Fruit fly (Drosophila melanogaster) whole organism: ENCODE results near the gene GstD7.

ENCODE experiments used
- CG8478 ChIP-seq: fragments of >200 bp; optimal IDR thresholded peaks from 2 replicates; lab custom pipeline; 2018; ENCODE audit warnings: inconsistent platforms
- Dll ChIP-seq: fragments of >200 bp; optimal IDR thresholded peaks from 2 replicates; lab custom pipeline; 2017
- EcR ChIP-seq, 2 experiments: fragments of >200 bp; optimal IDR thresholded peaks; 2 replicates each; lab custom pipeline; 2017; ENCODE audit warnings: missing biosample characterization in 2 of 2, missing genetic modification characterization in 2 of 2, missing genetic modification reagents in 2 of 2
- pan ChIP-seq: fragments of >200 bp; optimal IDR thresholded peaks from 2 replicates; lab custom pipeline; 2017
- psq ChIP-seq: fragments of >200 bp; optimal IDR thresholded peaks from 2 replicates; lab custom pipeline; 2017
- usp ChIP-seq: fragments of >200 bp; optimal IDR thresholded peaks from 2 replicates; lab custom pipeline; 2017; ENCODE audit warnings: missing biosample characterization, missing genetic modification characterization, mixed read lengths

Gene GstD7

DNA sequence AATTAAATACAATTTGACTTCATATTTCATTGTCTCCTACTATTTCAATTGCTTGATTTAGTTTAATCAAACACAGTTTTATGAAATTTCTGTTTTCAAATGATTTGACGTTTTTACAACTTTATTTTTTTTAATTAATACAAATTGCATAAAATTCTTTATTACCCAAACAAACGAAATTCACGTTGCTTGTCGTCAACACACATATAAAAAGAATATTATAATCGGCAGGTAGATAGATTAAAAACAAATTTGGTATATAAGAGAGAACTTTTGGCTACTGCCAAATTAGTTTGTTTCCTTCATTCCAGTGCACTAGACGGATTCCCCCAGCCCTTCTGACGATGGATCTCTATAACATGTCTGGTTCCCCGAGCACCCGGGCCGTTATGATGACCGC is 1.5 kb upstream of the GstD7 start, which contains the start of gene GstD6:
GstD6 (plus strand) TSS at position 301 of the 400 bp plus-strand sequence.
- TF ChIP-seq usp (GFP tag; lab: Kevin White, UChicago), result no peak
- no peak for TF ChIP-seq CG8478 (lab: Kevin White, UChicago)

DNA sequence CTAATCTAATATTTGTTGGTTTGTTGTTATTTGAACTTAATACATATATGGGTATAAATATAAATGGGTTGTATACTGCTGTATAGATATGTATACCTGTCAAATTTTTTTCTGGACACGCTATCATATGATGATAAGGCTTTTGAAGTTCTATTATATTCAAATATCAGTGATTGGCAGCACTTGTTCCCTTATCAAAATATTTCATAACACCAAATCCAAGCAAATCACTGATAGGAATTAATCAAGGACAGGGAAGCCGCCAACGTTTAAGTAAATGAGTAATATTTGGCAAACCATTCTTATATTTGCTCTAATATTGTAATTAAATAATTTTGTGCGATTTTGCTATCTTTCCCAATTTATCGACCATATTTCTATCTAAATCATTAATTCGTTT is 949 bp downstream of the GstD7 start:
- TF ChIP-seq pan (lab: Kevin White, UChicago), result no peak
- no peak for TF ChIP-seq CG8478 (lab: Kevin White, UChicago)
- no peak for TF ChIP-seq Dll
- TF ChIP-seq EcR (GFP tag; optimal IDR thresholded peaks at IDR 0.05; lab: Kevin White, UChicago), result no peak
- no peak for TF ChIP-seq usp (GFP tag; lab: Kevin White, UChicago)
- TF ChIP-seq psq (lab: Kevin White, UChicago), result no peak

DNA sequence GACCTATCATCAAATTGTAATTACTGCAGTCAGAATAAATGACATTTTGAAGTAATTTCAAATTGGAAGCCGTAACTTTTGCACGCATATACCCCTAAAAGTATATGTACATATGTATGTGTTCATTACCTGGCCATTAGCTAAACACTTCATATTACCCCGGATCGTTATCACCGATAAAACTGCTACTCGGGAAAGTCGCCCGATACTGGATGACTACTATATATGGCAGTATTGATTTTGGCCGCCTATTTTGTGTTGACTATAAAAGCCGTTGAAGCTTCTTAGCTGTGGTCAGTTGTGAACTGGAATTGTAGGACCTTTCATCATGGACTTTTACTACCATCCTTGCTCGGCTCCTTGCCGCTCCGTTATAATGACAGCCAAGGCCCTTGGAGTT is 1.4 kb downstream of the GstD7 start, which contains the start of gene GstD8:
GstD8 (plus strand) TSS at position 301 of the 400 bp plus-strand sequence.
- TF ChIP-seq Dll, result no peak
- no peak for TF ChIP-seq CG8478 (lab: Kevin White, UChicago)
- TF ChIP-seq psq (lab: Kevin White, UChicago), result no peak
- no peak for TF ChIP-seq EcR (GFP tag; optimal IDR thresholded peaks at IDR 0.05; lab: Kevin White, UChicago)
- TF ChIP-seq usp (GFP tag; lab: Kevin White, UChicago), result no peak
- no peak for TF ChIP-seq pan (lab: Kevin White, UChicago)

DNA sequence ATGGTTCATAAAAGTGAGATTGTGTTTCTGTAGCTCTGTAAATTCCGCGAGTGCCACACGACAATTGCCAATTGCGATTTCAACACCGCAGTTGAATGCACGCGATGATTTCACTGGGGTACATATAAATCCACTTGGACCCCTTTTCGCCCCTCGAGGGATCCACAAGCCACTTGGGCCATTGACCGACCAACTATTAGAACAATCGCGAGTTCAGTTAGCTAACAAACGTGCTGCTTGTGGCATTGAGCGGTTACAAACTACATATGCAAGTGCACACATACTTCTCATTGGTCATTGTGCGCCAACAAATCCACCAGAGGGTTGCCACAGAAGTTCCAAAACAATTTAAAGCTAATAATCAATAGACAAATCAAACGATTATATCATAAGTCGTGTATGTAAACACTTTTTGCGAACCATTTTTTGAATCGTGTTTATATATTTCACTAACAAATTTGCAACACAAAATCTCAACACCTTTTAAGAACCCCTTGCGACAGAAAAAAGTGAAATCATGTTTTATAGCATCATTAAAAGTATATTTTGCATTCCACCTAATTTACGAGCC is 2.9 kb downstream of the GstD7 start:
- TF ChIP-seq psq (lab: Kevin White, UChicago), result no peak
- TF ChIP-seq EcR (GFP tag; optimal IDR thresholded peaks at IDR 0.05; lab: Kevin White, UChicago), result peak in 1 of 2 experiments; percentile 95

DNA sequence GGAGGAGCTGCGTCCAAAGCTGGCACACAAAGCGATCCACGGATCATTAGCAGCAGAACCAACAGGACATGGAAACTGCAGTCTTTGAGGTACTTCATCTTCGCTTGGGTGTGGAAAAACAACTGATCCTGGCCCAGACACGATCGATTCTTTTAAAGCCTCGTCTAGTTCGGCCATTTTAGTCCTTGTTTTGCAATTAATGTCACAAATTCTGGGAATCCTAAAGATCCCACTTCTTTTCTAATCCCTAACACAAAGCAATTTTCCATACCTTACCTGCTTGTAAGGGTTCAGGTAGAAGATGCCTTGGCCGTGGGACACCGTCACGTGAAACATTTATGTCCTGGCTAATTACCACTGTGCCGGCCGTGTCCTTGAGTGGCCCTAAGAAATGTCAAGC is 4.3 kb downstream of the GstD7 start, which contains the start of gene CG10035:
CG10035 (minus strand) TSS at position 129 of the 400 bp plus-strand sequence.
- TF ChIP-seq CG8478 (lab: Kevin White, UChicago) (no peak), psq (lab: Kevin White, UChicago) (no peak), pan (lab: Kevin White, UChicago) (no peak), Dll (no peak), usp (GFP tag; lab: Kevin White, UChicago) (no peak), EcR (GFP tag; optimal IDR thresholded peaks at IDR 0.05; lab: Kevin White, UChicago) (no peak)

DNA sequence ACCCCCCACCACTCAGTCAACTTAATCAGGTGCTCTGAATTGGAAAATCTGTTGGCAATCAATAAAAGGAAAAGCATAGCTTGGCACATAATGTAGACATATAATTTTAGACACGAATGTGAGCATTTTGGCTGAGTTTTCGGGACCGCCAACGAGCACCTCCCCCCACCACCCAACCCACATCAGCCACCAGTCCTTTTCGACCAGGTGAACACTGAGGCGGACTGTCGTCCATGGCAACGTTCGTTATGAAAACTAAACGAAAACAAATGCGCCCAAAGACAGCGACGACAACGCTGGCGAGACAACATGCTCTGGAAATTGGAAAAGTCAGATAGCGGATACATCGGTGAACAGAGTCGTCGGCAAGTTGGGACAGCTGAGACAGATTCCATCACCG is 4.7 kb downstream of the GstD7 start, which contains the start of gene GstD11:
GstD11 (plus strand) TSS at position 301 of the 400 bp plus-strand sequence.
- TF ChIP-seq CG8478 (lab: Kevin White, UChicago), result no peak
- TF ChIP-seq Dll, result no peak
- no peak for TF ChIP-seq pan (lab: Kevin White, UChicago)
- TF ChIP-seq usp (GFP tag; lab: Kevin White, UChicago), result no peak
- TF ChIP-seq psq (lab: Kevin White, UChicago), result no peak
- TF ChIP-seq EcR (GFP tag; optimal IDR thresholded peaks at IDR 0.05; lab: Kevin White, UChicago), result no peak

DNA sequence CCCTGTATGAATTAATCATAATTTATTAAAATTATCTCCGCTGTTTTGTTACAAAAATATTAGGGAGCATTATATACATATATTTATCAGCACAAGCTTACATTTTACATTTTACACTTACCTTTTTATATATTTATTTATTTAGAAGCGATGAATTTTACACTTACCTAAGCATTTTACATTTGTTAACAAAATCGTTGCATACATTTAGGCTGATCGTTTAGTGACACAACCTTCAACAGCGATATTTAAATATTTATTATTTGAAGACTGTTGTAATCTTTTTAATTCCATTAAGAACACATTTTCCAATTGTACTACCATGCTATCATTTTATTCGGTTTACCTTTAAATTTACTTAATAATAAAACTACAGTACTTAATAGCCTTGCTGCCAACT is 5.5 kb downstream of the GstD7 start:
- TF ChIP-seq EcR (GFP tag; optimal IDR thresholded peaks at IDR 0.05; lab: Kevin White, UChicago), result no peak
- no peak for TF ChIP-seq Dll
- TF ChIP-seq usp (GFP tag; lab: Kevin White, UChicago), result no peak
- no peak for TF ChIP-seq CG8478 (lab: Kevin White, UChicago)

DNA sequence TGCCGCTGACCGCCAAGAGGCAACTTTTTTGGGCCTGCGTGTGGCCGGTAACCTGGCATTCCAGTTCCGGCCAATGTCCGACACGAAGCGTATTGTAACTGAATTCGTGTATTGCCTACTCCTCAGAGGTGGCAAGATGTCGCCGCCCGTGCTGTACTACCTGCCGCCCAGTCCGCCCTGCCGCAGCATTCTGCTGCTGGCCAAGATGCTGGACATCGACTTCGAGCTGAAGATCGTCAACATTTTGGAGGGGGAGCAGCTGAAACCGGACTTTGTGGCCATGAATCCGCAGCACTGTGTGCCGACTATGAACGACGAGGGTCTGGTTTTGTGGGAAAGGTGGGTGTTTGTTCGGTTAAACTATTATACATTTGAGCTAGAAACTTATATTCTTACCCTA is 6.0 kb downstream of the GstD7 start:
- TF ChIP-seq CG8478 (lab: Kevin White, UChicago) (no peak), usp (GFP tag; lab: Kevin White, UChicago) (no peak), Dll (no peak), pan (lab: Kevin White, UChicago) (no peak), psq (lab: Kevin White, UChicago) (no peak), EcR (GFP tag; optimal IDR thresholded peaks at IDR 0.05; lab: Kevin White, UChicago) (no peak)

DNA sequence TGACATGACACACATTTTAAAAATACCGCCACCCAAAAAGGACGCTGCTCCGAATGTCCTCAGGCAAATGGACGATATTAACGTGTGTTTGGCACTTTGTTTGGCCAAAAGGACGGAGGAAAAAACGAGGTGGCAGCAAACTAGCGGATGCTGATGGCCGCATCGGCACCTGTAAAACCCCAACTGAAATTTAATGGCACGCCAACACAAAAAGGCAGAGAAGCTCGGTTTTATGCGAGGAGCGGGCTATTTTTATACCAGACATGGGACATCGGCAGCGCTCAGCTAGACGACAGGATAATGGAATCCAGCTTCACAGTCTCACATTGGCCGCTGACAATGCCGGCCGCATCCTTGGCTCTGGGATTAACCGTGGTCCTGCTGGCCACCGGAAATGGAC is 7.6 kb downstream of the GstD7 start, which contains the start of gene Sol1:
Sol1 (plus strand) TSS at position 301 of the 400 bp plus-strand sequence.
- TF ChIP-seq pan (lab: Kevin White, UChicago), result no peak
- no peak for TF ChIP-seq CG8478 (lab: Kevin White, UChicago)
- TF ChIP-seq Dll, result no peak
- no peak for TF ChIP-seq EcR (GFP tag; optimal IDR thresholded peaks at IDR 0.05; lab: Kevin White, UChicago)
- no peak for TF ChIP-seq usp (GFP tag; lab: Kevin White, UChicago)
- TF ChIP-seq psq (lab: Kevin White, UChicago), result no peak

DNA sequence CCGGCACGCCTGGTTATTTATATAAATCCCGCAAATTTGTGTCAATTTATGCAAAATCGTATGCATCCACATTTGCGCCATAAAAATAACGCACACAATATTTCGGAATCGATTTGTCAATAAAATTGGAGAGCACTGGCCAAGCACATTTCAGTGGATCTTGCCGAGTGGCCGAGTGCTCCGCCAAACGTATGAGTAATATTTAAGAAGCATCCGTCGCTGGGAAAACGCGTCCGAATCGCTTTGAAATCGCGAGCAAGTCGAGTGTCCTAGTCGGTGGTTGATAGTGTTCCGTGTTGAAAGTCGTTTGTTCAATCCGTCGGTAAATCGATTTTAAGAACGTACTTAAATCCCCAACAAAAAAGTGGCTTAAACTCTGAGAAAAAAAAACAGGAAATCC is 8.7 kb downstream of the GstD7 start, which contains the start of gene CG33098:
CG33098 (plus strand) TSS at position 224 of the 400 bp plus-strand sequence.
- no peak for TF ChIP-seq Dll
- no peak for TF ChIP-seq usp (GFP tag; lab: Kevin White, UChicago)
- no peak for TF ChIP-seq EcR (GFP tag; optimal IDR thresholded peaks at IDR 0.05; lab: Kevin White, UChicago)
- no peak for TF ChIP-seq pan (lab: Kevin White, UChicago)
- no peak for TF ChIP-seq psq (lab: Kevin White, UChicago)
- TF ChIP-seq CG8478 (lab: Kevin White, UChicago), result no peak

DNA sequence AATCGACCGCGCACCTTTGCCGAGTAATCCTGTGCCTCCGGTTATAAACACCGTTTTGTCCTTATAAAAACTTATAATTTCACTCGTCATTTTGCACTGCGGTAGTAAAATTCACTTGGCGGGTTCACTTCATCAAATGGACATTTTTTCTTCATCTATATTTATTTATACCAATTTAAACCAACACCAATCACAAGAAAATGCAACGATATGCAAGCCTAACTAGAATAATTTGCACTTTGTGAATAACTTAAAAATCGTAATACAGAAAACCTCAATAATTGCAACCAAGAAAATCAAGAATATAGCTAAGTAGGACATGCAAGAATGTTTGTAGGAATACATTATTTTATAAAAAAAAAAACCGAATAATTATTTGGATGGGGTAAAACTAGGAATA is 17.6 kb downstream of the GstD7 start, which contains the start of the genes CG10096 and CG10097:
CG10096 (minus strand) TSS at position 101 of the 400 bp plus-strand sequence.
CG10097 (minus strand) TSS at position 101 of the 400 bp plus-strand sequence.
- TF ChIP-seq usp (GFP tag; lab: Kevin White, UChicago) (no peak), EcR (GFP tag; optimal IDR thresholded peaks at IDR 0.05; lab: Kevin White, UChicago) (no peak), psq (lab: Kevin White, UChicago) (no peak), Dll (no peak), CG8478 (lab: Kevin White, UChicago) (no peak), pan (lab: Kevin White, UChicago) (no peak)

DNA sequence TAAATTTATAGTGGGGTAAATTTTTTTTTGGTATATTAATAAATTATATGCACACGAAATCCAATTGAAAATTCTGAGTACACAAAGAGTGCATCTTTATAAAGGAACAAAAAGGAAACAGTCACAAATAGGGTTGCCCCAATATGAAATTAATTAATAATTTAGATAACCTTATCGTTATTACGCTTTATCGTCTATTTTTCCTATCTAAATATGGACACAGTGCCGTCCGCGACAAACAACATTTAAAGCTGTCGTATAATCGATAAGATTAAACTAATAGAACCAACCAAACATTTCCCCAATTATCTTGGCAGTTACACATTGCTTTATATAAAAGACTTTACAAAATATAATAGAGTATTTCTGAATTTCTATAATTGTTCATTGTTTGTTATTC is 19.8 kb downstream of the GstD7 start:
- no peak for TF ChIP-seq psq (lab: Kevin White, UChicago)
- no peak for TF ChIP-seq Dll
- TF ChIP-seq EcR (GFP tag; optimal IDR thresholded peaks at IDR 0.05; lab: Kevin White, UChicago), result no peak
- no peak for TF ChIP-seq usp (GFP tag; lab: Kevin White, UChicago)
- TF ChIP-seq pan (lab: Kevin White, UChicago), result no peak
- TF ChIP-seq CG8478 (lab: Kevin White, UChicago), result no peak
